Worm (Caenorhabditis elegans): Measurements from ENCODE around the gene Y54G2A.49.

DNA sequence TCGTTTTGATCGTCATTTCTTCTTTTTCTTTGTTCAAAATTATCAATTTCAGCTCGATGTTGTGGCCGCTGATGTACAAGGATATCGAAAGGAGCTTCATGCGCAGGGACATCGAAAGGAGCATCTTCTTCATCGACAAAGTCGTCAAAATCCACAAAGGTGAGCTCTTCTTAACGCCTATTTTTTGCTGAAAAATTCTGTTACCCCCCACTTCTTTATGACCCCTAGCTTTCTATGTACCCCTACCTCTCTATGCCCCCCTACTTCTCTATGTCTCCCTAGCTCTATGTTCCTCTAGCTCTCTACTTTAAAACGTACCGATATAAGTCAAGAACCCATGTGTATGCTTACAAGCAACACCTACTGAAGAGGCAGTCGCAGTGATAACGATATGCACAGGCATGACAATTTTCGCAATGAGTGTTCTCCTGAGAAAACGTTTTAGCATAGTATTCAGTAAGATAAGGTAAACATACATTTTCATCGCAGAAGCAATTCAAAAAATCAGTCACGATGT, 44.6 kb upstream of the Y54G2A.49 start, which contains the start of gene Y54G2A.36:
- TF ChIP-seq nhr-237 (tag; optimal IDR thresholded peaks at IDR 0.05) = no peak
- no peak for TF ChIP-seq hlh-1 (tag; optimal IDR thresholded peaks at IDR 0.05)
- TF ChIP-seq ztf-11 (tag; optimal IDR thresholded peaks at IDR 0.05) = no peak
- no peak for TF ChIP-seq ceh-83 (GFP tag; optimal IDR thresholded peaks at IDR 0.05)
- TF ChIP-seq cnd-1 (tag; optimal IDR thresholded peaks at IDR 0.05) = no peak
- TF ChIP-seq nhr-12 (tag; optimal IDR thresholded peaks at IDR 0.05) = no peak
- no peak for TF ChIP-seq sptf-1 (tag; optimal IDR thresholded peaks at IDR 0.05)
- TF ChIP-seq unc-39 (tag; optimal IDR thresholded peaks at IDR 0.05) = no peak
- no peak for TF ChIP-seq blmp-1 (tag; optimal IDR thresholded peaks at IDR 0.05)
- no peak for TF ChIP-seq unc-62 (GFP tag; optimal IDR thresholded peaks at IDR 0.05)
- TF ChIP-seq elt-3 (tag; optimal IDR thresholded peaks at IDR 0.05) = no peak
- no peak for TF ChIP-seq ces-1 (GFP tag; optimal IDR thresholded peaks at IDR 0.05)
- TF ChIP-seq flh-1 (GFP tag; optimal IDR thresholded peaks at IDR 0.05) = no peak
